Worm (Caenorhabditis elegans) whole organism, early embryonic: Measurements from ENCODE around the gene lgc-54.

Experiments
- ama-1 ChIP-seq: fragments of 150-350 bp; optimal IDR thresholded peaks from 2 replicates; lab custom pipeline; 2014
- ceh-13 ChIP-seq: fragments of 200-800 bp; sonication (Bioruptor generic); optimal IDR thresholded peaks from 2 replicates; lab custom pipeline; 2018; ENCODE audit warnings: mild to moderate bottlenecking, missing genetic modification characterization, missing compliant biosample characterization
- flt-1 ChIP-seq: fragments of 200-800 bp; sonication (Bioruptor generic); IDR thresholded peaks from 2 replicates; pipeline ENCODE4 v1.3.6; 2022; ENCODE audit warnings: missing genetic modification characterization, missing compliant biosample characterization
- pes-1 ChIP-seq: fragments of 200-800 bp; sonication (Bioruptor generic); IDR thresholded peaks from 2 replicates; pipeline ENCODE4 v1.3.6; 2022; ENCODE audit warnings: missing genetic modification reagents, missing genetic modification characterization, missing compliant biosample characterization
- sea-1 ChIP-seq: fragments of 200-800 bp; sonication (Bioruptor generic); conservative IDR thresholded peaks from 2 replicates; pipeline ENCODE4 v1.3.6; 2022; ENCODE audit warnings: missing genetic modification characterization, missing compliant biosample characterization
- tbx-11 ChIP-seq: fragments of 200-800 bp; sonication (Bioruptor generic); IDR thresholded peaks from 2 replicates; pipeline ENCODE4 v1.3.6; 2022; ENCODE audit warnings: missing genetic modification characterization, missing compliant biosample characterization

DNA sequence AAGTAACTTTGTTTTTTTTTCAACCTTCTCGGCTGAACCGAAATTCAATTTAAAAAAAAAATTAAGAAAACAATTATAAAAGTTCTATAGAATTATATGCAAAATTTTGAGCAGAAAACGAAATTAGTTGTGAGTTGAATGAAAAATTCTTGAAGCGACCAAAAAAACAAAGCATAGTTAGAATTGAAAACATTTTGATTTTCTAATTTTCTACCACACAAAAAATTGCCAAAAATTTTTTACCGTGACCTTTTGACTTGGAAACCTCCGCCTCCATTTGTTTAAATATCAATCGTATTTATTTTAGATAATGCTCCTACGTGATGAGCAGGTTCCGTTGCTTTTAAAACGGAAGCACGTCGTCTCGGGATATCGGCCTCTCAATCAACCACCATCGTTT, 48.4 kb upstream of the lgc-54 start, which contains the start of gene K11C4.2:
- no peak for TF ChIP-seq flt-1 (GFP tag; lab: Robert Waterston, UW)
- TF ChIP-seq pes-1 (GFP tag; lab: Robert Waterston, UW), result no peak
- no peak for TF ChIP-seq ama-1
- no peak for TF ChIP-seq tbx-11 (GFP tag; lab: Robert Waterston, UW)
- TF ChIP-seq ceh-13 (GFP tag; lab: Kevin White, UChicago), result no peak
- no peak for TF ChIP-seq sea-1
